Worm (Caenorhabditis elegans) whole organism, midembryonic: ENCODE measurements around the gene srab-13.

Experiments
- T22C8.4 ChIP-seq: fragments of 200-800 bp; sonication (Bioruptor generic); IDR thresholded peaks from 2 replicates; pipeline ENCODE4 v1.3.6; 2022; ENCODE audit warnings: missing genetic modification characterization, missing compliant biosample characterization
- cog-1 ChIP-seq: sonication (generic microtip); optimal IDR thresholded peaks from 2 replicates; lab custom pipeline; 2016; ENCODE audit warnings: missing genetic modification characterization, missing compliant biosample characterization
- flt-1 ChIP-seq: fragments of 200-800 bp; sonication (Bioruptor generic); IDR thresholded peaks from 2 replicates; pipeline ENCODE4 v1.3.6; 2022; ENCODE audit warnings: missing genetic modification characterization, missing compliant biosample characterization
- klf-2 ChIP-seq: fragments of 200-800 bp; sonication (Bioruptor generic); conservative IDR thresholded peaks from 2 replicates; pipeline ENCODE4 v1.3.6; 2022; ENCODE audit warnings: missing genetic modification reagents, missing genetic modification characterization, missing compliant biosample characterization
- med-1 ChIP-seq: sonication (generic microtip); optimal IDR thresholded peaks from 2 replicates; lab custom pipeline; 2017; ENCODE audit warnings: missing genetic modification characterization, mild to moderate bottlenecking, missing compliant biosample characterization, antibody characterized with exemption, missing genetic modification reagents; ENCODE audit not compliant: insufficient read depth
- ref-1 ChIP-seq: fragments of 200-800 bp; sonication (Bioruptor generic); conservative IDR thresholded peaks from 2 replicates; pipeline ENCODE4 v1.3.6; 2022; ENCODE audit warnings: missing genetic modification reagents, missing genetic modification characterization, missing compliant biosample characterization

- TF ChIP-seq cog-1 (tag; lab: Kevin White, UChicago) (no peak), ref-1 (GFP tag; lab: Robert Waterston, UW) (no peak), med-1 (GFP tag; lab: Kevin White, UChicago) (no peak), klf-2 (no peak), flt-1 (GFP tag; lab: Robert Waterston, UW) (no peak), T22C8.4 (no peak)
Observed at ce11 chrV:2068728-2069443, 41.2 kb upstream of the srab-13 start.
